Worm (Caenorhabditis elegans) whole organism, early embryonic: ENCODE results near the gene nsy-4.

Experiments used
- F13C5.2 ChIP-seq: sonication (generic microtip); optimal IDR thresholded peaks from 2 replicates; lab custom pipeline; 2017; ENCODE audit warnings: mild to moderate bottlenecking, missing genetic modification characterization, inconsistent platforms, missing compliant biosample characterization
- ama-1 ChIP-seq: fragments of 150-350 bp; optimal IDR thresholded peaks from 2 replicates; lab custom pipeline; 2014
- ceh-13 ChIP-seq: fragments of 200-800 bp; sonication (Bioruptor generic); optimal IDR thresholded peaks from 2 replicates; lab custom pipeline; 2018; ENCODE audit warnings: mild to moderate bottlenecking, missing genetic modification characterization, missing compliant biosample characterization
- ets-7 ChIP-seq: sonication (generic microtip); optimal IDR thresholded peaks from 2 replicates; lab custom pipeline; 2016; ENCODE audit warnings: missing genotype, missing genetic modification characterization, missing compliant biosample characterization
- flt-1 ChIP-seq: fragments of 200-800 bp; sonication (Bioruptor generic); IDR thresholded peaks from 2 replicates; pipeline ENCODE4 v1.3.6; 2022; ENCODE audit warnings: missing genetic modification characterization, missing compliant biosample characterization
- hmbx-1 ChIP-seq: sonication (generic microtip); optimal IDR thresholded peaks from 2 replicates; lab custom pipeline; 2016; ENCODE audit warnings: mild to moderate bottlenecking, missing genetic modification characterization, missing compliant biosample characterization
- hmg-4 ChIP-seq: fragments of 200-800 bp; sonication (Bioruptor generic); optimal IDR thresholded peaks from 2 replicates; lab custom pipeline; 2018; ENCODE audit warnings: mild to moderate bottlenecking, missing genetic modification characterization, missing compliant biosample characterization
- pes-1 ChIP-seq: fragments of 200-800 bp; sonication (Bioruptor generic); IDR thresholded peaks from 2 replicates; pipeline ENCODE4 v1.3.6; 2022; ENCODE audit warnings: missing genetic modification reagents, missing genetic modification characterization, missing compliant biosample characterization
- sea-1 ChIP-seq: fragments of 200-800 bp; sonication (Bioruptor generic); conservative IDR thresholded peaks from 2 replicates; pipeline ENCODE4 v1.3.6; 2022; ENCODE audit warnings: missing genetic modification characterization, missing compliant biosample characterization
- tbx-37 ChIP-seq: fragments of 200-800 bp; sonication (Bioruptor generic); conservative IDR thresholded peaks from 2 replicates; pipeline ENCODE4 v1.3.6; 2022; ENCODE audit warnings: missing genetic modification reagents, missing genetic modification characterization, missing compliant biosample characterization

DNA sequence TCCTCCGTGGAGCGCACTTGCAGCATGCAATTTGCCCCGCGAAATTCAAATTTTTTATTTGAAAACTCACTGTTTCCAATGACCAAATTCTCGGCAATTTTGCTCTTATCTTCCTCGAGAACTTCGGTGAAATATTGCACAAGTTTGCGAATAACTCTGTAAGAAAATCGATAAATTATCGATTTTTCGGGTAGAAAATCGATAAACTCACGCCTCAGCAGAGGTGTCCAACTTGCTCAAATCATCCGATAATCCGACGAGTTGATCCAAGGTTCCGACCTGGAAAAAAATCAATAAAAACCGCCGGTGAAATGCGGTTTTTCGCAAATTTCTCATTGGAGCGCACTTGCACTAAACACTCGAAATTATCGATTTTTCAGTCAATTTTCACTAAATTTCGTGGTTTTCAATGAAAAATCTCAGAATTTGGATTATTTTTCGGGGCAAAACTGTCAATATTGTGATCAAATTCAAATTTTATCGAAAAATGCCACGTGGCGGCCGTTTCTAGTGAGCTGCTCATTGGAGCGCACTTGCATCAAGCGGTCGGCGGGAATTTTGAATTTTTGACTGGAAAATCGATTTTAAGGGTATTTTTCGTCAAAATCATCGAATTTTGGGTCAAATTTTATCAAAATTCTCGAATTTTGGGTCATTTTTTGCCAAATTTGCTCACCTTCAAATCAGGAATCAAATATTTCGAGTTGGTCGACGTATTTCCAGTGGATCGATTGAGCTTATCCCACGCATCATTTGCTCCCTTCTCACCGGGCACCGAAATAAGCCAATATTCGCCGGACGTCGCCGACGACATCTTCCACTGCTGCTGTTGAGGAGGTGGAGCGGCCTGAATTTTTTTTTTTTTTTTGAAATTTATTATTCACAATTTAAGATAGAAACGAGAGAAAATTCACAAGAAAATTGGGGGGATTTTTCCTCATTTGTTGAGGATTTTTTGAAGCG, 9.1 kb upstream of the nsy-4 start, which contains the start of gene vha-11:
- TF ChIP-seq pes-1 (GFP tag; lab: Robert Waterston, UW) (no peak), flt-1 (GFP tag; lab: Robert Waterston, UW) (no peak), ama-1 (lab: Kevin White, UChicago) (no peak), hmg-4 (GFP tag; lab: Kevin White, UChicago) (no peak), tbx-37 (GFP tag; lab: Robert Waterston, UW) (no peak), ets-7 (tag; lab: Kevin White, UChicago) (no peak), ceh-13 (GFP tag; lab: Kevin White, UChicago) (no peak), F13C5.2 (no peak), sea-1 (GFP tag; lab: Robert Waterston, UW) (no peak), hmbx-1 (tag; lab: Kevin White, UChicago) (no peak)
